Fruit fly (Drosophila melanogaster) whole organism, embryonic: ENCODE data around the gene 5-HT2B.

Experiments
- Awh ChIP-seq: fragments of 200-800 bp; sonication (Bioruptor generic); IDR thresholded peaks from 2 replicates; pipeline ENCODE4, ENCODE4 v1.3.6; 2022; ENCODE audit warnings: missing biosample characterization, missing genetic modification characterization
- CG10431 ChIP-seq: fragments of 200-800 bp; sonication (Bioruptor generic); optimal IDR thresholded peaks from 3 replicates; lab custom pipeline; 2018; ENCODE audit warnings: missing biosample characterization, mild to moderate bottlenecking, missing genetic modification characterization
- CG12155 ChIP-seq: fragments of 200-800 bp; sonication (Bioruptor generic); optimal IDR thresholded peaks from 3 replicates; lab custom pipeline; 2016; ENCODE audit warnings: missing biosample characterization, missing genetic modification characterization
- CG15073 ChIP-seq: fragments of 200-800 bp; sonication (Bioruptor generic); optimal IDR thresholded peaks from 2 replicates; lab custom pipeline; 2016; ENCODE audit warnings: missing biosample characterization, missing genetic modification characterization
- CG17829 ChIP-seq: fragments of 200-800 bp; optimal IDR thresholded peaks from 2 replicates; lab custom pipeline; 2019; ENCODE audit warnings: missing biosample characterization, mild to moderate bottlenecking, missing genetic modification characterization, moderate library complexity
- CG1792 ChIP-seq: fragments of 200-800 bp; sonication (Bioruptor generic); optimal IDR thresholded peaks from 2 replicates; lab custom pipeline; 2016; ENCODE audit warnings: missing biosample characterization, missing genetic modification characterization
- CG18764 ChIP-seq: fragments of 200-800 bp; sonication (Bioruptor generic); optimal IDR thresholded peaks from 3 replicates; lab custom pipeline; 2016; ENCODE audit warnings: missing biosample characterization, missing genetic modification characterization
- CG2889 ChIP-seq: fragments of 200-800 bp; sonication (Bioruptor generic); IDR thresholded peaks from 3 replicates; pipeline ENCODE4 v1.3.6; 2022; ENCODE audit warnings: missing biosample characterization, missing genetic modification characterization
- CG34224 ChIP-seq: fragments of 200-800 bp; sonication (Bioruptor generic); IDR thresholded peaks from 3 replicates; pipeline ENCODE4 v1.3.6; 2022; ENCODE audit warnings: missing biosample characterization, missing genetic modification characterization; ENCODE audit not compliant: partially characterized antibody
- CG34422 ChIP-seq: fragments of 200-800 bp; sonication (Bioruptor generic); IDR thresholded peaks from 3 replicates; pipeline ENCODE4 v1.3.6; 2022; ENCODE audit warnings: missing biosample characterization, missing genetic modification characterization
- CG3847 ChIP-seq: fragments of 200-800 bp; sonication (Bioruptor generic); IDR thresholded peaks from 2 replicates; pipeline ENCODE4 v1.3.6; 2022; ENCODE audit warnings: missing biosample characterization, missing genetic modification characterization
- CG7271 ChIP-seq: fragments of 200-800 bp; sonication (Bioruptor generic); optimal IDR thresholded peaks from 2 replicates; lab custom pipeline; 2018; ENCODE audit warnings: missing biosample characterization, mild to moderate bottlenecking, missing genetic modification characterization, moderate library complexity
- CG7987 ChIP-seq: fragments of 200-800 bp; sonication (Bioruptor generic); optimal IDR thresholded peaks from 2 replicates; lab custom pipeline; 2018; ENCODE audit warnings: missing biosample characterization, mild to moderate bottlenecking, missing genetic modification characterization, moderate library complexity
- CoRest ChIP-seq: fragments of 200-800 bp; sonication (Bioruptor generic); optimal IDR thresholded peaks from 3 replicates; lab custom pipeline; 2018; ENCODE audit warnings: missing biosample characterization, mild to moderate bottlenecking, missing genetic modification characterization, moderate library complexity
- CrebB ChIP-seq: fragments of 200-800 bp; sonication (Bioruptor generic); optimal IDR thresholded peaks from 3 replicates; lab custom pipeline; 2018; ENCODE audit warnings: missing biosample characterization, mild to moderate bottlenecking, missing genetic modification characterization
- Dbx ChIP-seq: fragments of 200-800 bp; sonication (Bioruptor generic); IDR thresholded peaks from 3 replicates; pipeline ENCODE4 v1.3.6; 2022; ENCODE audit warnings: missing biosample characterization, missing genetic modification characterization
- Doc3 ChIP-seq: fragments of 200-800 bp; sonication (Bioruptor generic); IDR thresholded peaks from 3 replicates; pipeline ENCODE4 v1.3.6; 2022; ENCODE audit warnings: missing biosample characterization, missing genetic modification characterization; ENCODE audit not compliant: partially characterized antibody
- E2f2 ChIP-seq: fragments of 200-800 bp; sonication (Bioruptor generic); IDR thresholded peaks from 2 replicates; pipeline ENCODE4 v1.3.6; 2022; ENCODE audit warnings: missing biosample characterization, missing genetic modification characterization
- Ets65A ChIP-seq: fragments of 200-800 bp; sonication (Bioruptor generic); peaks from one replicate; lab custom pipeline; 2016; ENCODE audit warnings: missing biosample characterization, missing genetic modification characterization
- H15 ChIP-seq: fragments of 200-800 bp; sonication (Bioruptor generic); IDR thresholded peaks from 3 replicates; pipeline ENCODE4 v1.3.6; 2022; ENCODE audit warnings: missing biosample characterization, missing genetic modification characterization
- HmgD ChIP-seq: fragments of 200-800 bp; sonication (Bioruptor generic); optimal IDR thresholded peaks from 3 replicates; lab custom pipeline; 2016; ENCODE audit warnings: missing biosample characterization, missing genetic modification characterization
- Hmr ChIP-seq: fragments of 200-800 bp; sonication (Bioruptor generic); optimal IDR thresholded peaks from 3 replicates; lab custom pipeline; 2017; ENCODE audit warnings: mild to moderate bottlenecking, missing biosample characterization, missing genetic modification reagents, missing genetic modification characterization
- Hsf ChIP-seq: fragments of 200-800 bp; sonication (Bioruptor generic); optimal IDR thresholded peaks from 3 replicates; lab custom pipeline; 2016; ENCODE audit warnings: missing biosample characterization, missing genetic modification characterization
- Med ChIP-seq: fragments of 200-800 bp; sonication (Bioruptor generic); peaks from one replicate; lab custom pipeline; 2016; ENCODE audit warnings: missing biosample characterization, missing genetic modification characterization, mild to moderate bottlenecking, inconsistent platforms, moderate library complexity
- NC2α ChIP-seq: fragments of 200-800 bp; sonication (Bioruptor generic); optimal IDR thresholded peaks from 2 replicates; lab custom pipeline; 2016; ENCODE audit warnings: missing biosample characterization, missing genetic modification characterization
- Neu2 ChIP-seq: fragments of 200-800 bp; sonication (Bioruptor generic); optimal IDR thresholded peaks from 3 replicates; lab custom pipeline; 2016; ENCODE audit warnings: missing biosample characterization, missing genetic modification characterization, borderline replicate concordance
- Opbp ChIP-seq: fragments of 200-800 bp; sonication (Bioruptor generic); IDR thresholded peaks from 3 replicates; pipeline ENCODE4 v1.3.6; 2022; ENCODE audit warnings: missing biosample characterization, missing genetic modification characterization; ENCODE audit not compliant: partially characterized antibody
- Sin3A ChIP-seq: fragments of >200 bp; optimal IDR thresholded peaks from 2 replicates; lab custom pipeline; 2018
- Sox100B ChIP-seq: fragments of 200-800 bp; sonication (Bioruptor generic); optimal IDR thresholded peaks from 3 replicates; lab custom pipeline; 2018; ENCODE audit warnings: missing biosample characterization, mild to moderate bottlenecking, missing genetic modification characterization
- Trl ChIP-seq, 3 experiments: fragments of >200 bp in 2 of 3; fragments of 200-800 bp in 1 of 3; sonication (Bioruptor generic) in 1 of 3; optimal IDR thresholded peaks; 2 replicates in 1 of 3; 3 replicates in 2 of 3; lab custom pipeline; 2016 to 2017; ENCODE audit warnings: missing biosample characterization in 1 of 3, missing genetic modification characterization in 1 of 3
- Xrp1 ChIP-seq: fragments of 200-800 bp; sonication (Bioruptor generic); IDR thresholded peaks from 2 replicates; pipeline ENCODE4 v1.3.6; 2022; ENCODE audit warnings: missing biosample characterization, missing genetic modification characterization
- YL-1 ChIP-seq: fragments of 200-800 bp; sonication (Bioruptor generic); optimal IDR thresholded peaks from 3 replicates; lab custom pipeline; 2017; ENCODE audit warnings: missing biosample characterization, mild to moderate bottlenecking, missing genetic modification characterization
- br ChIP-seq: fragments of >200 bp; optimal IDR thresholded peaks from 2 replicates; lab custom pipeline; 2017
- chinmo ChIP-seq: fragments of 200-800 bp; sonication (Bioruptor generic); IDR thresholded peaks from 4 replicates; pipeline ENCODE4 v1.3.6; 2022; ENCODE audit warnings: missing biosample characterization, missing genetic modification characterization; ENCODE audit not compliant: partially characterized antibody
- dan ChIP-seq: fragments of 200-800 bp; sonication (Bioruptor generic); IDR thresholded peaks from 2 replicates; pipeline ENCODE4 v1.3.6; 2022; ENCODE audit warnings: missing biosample characterization, missing genetic modification characterization
- esg ChIP-seq: fragments of 200-800 bp; sonication (Bioruptor generic); conservative IDR thresholded peaks from 2 replicates; pipeline ENCODE4 v1.3.6; 2022; ENCODE audit warnings: missing biosample characterization, missing genetic modification characterization
- fd3F ChIP-seq: fragments of 200-800 bp; sonication (Bioruptor generic); optimal IDR thresholded peaks from 2 replicates; lab custom pipeline; 2018; ENCODE audit warnings: missing biosample characterization, mild to moderate bottlenecking, missing genetic modification characterization, moderate library complexity
- fru ChIP-seq: fragments of >200 bp; optimal IDR thresholded peaks from 2 replicates; lab custom pipeline; 2017
- gce ChIP-seq: fragments of 200-800 bp; sonication (Bioruptor generic); IDR thresholded peaks from 3 replicates; pipeline ENCODE4 v1.3.6; 2022; ENCODE audit warnings: missing biosample characterization, missing genetic modification characterization
- jumu ChIP-seq: fragments of 200-800 bp; sonication (Bioruptor generic); optimal IDR thresholded peaks from 3 replicates; lab custom pipeline; 2016; ENCODE audit warnings: missing biosample characterization, missing genetic modification characterization
- klu ChIP-seq: fragments of 200-800 bp; sonication (Bioruptor generic); IDR thresholded peaks from 2 replicates; pipeline ENCODE4 v1.3.6; 2022; ENCODE audit warnings: missing biosample characterization, missing genetic modification characterization
- phol ChIP-seq: fragments of 200-800 bp; sonication (Bioruptor generic); optimal IDR thresholded peaks from 3 replicates; lab custom pipeline; 2018; ENCODE audit warnings: missing biosample characterization, mild to moderate bottlenecking, missing genetic modification characterization, moderate library complexity
- salm ChIP-seq: fragments of 200-800 bp; sonication (Bioruptor generic); optimal IDR thresholded peaks from 2 replicates; lab custom pipeline; 2018; ENCODE audit warnings: missing biosample characterization, mild to moderate bottlenecking, missing genetic modification characterization
- seq ChIP-seq: fragments of 200-800 bp; sonication (Bioruptor generic); IDR thresholded peaks from 2 replicates; pipeline ENCODE4 v1.3.6; 2022; ENCODE audit warnings: missing biosample characterization, missing genetic modification characterization
- slou ChIP-seq: fragments of 200-800 bp; sonication (Bioruptor generic); optimal IDR thresholded peaks from 3 replicates; lab custom pipeline; 2016; ENCODE audit warnings: missing biosample characterization, missing genetic modification characterization
- sqz ChIP-seq: fragments of 200-800 bp; sonication (Bioruptor generic); optimal IDR thresholded peaks from 3 replicates; lab custom pipeline; 2018; ENCODE audit warnings: missing biosample characterization, mild to moderate bottlenecking, missing genetic modification characterization
- stwl ChIP-seq: fragments of 200-800 bp; sonication (Bioruptor generic); optimal IDR thresholded peaks from 3 replicates; lab custom pipeline; 2018; ENCODE audit warnings: missing biosample characterization, mild to moderate bottlenecking, missing genetic modification characterization, moderate library complexity
- tgo ChIP-seq: fragments of 200-800 bp; sonication (Bioruptor generic); IDR thresholded peaks from 3 replicates; pipeline ENCODE4 v1.3.6; 2022; ENCODE audit warnings: missing biosample characterization, missing genetic modification characterization
- tx ChIP-seq: fragments of 200-800 bp; sonication (Bioruptor generic); optimal IDR thresholded peaks from 2 replicates; lab custom pipeline; 2016; ENCODE audit warnings: missing biosample characterization, missing genetic modification characterization
- yki ChIP-seq: fragments of >200 bp; optimal IDR thresholded peaks from 3 replicates; lab custom pipeline; 2018
- zen ChIP-seq: fragments of 200-800 bp; sonication (Bioruptor generic); optimal IDR thresholded peaks from 3 replicates; lab custom pipeline; 2018; ENCODE audit warnings: missing biosample characterization, mild to moderate bottlenecking, missing genetic modification characterization, moderate library complexity

Gene 5-HT2B

DNA sequence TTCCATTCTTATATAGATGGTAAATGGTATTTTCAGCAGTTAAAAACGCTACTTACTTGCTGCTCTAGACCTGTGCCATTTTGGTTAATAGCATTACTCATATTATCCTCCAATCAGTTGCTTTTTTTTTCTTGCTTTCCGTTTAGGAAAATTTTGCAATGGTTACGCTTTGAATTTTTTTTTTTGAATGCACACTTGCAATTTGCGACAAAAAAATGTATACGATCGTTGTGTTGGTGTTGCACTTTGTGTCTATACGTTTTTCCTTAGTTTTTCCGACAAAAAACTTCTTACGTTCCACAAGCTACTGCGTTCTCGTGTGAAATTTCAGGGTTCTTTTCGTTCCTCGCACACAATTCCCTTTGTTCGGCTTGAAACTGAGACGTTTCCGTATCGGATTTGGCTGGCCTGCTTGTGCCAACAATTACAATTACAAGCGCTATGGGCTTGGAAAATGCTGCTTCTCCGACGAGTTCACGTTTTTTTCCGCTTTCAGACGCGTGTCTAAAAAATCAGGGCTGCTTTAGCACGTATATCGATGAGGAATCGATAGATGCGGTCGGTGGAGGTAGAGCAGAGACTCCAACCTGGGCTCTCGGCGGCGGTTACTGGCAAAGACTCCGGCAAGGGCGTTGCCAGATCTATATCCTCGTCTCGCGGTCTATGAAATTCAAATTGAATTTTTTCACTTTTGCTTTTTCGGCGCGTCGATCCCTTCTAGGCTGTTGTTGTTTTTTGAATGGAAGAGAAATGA, 82.1 kb downstream of the 5-HT2B start (continued):
- TF ChIP-seq Dbx (GFP tag; lab: Robert Waterston, UW) (peak; percentile 80; the same call in 2 of the 3 replicates), CG12155 (GFP tag; lab: Kevin White, UChicago) (peak; percentile 81), CG10431 (GFP tag; lab: Kevin White, UChicago) (no peak), CG1792 (GFP tag; lab: Kevin White, UChicago) (no peak), Awh (no peak), CG7987 (GFP tag; lab: Kevin White, UChicago) (peak; percentile 93), CG34422 (peak; percentile 55; the same call in 1 of the 3 replicates), CrebB (tag; lab: Kevin White, UChicago) (peak; percentile 67), CG15073 (GFP tag; lab: Kevin White, UChicago) (no peak), dan (GFP tag; lab: Robert Waterston, UW) (no peak), CG18764 (GFP tag; lab: Kevin White, UChicago) (peak; percentile 16), tx (GFP tag; lab: Kevin White, UChicago) (no peak), zen (tag; lab: Kevin White, UChicago) (peak; percentile 50), Trl (optimal IDR thresholded peaks at IDR 0.05; lab: Kevin White, UChicago) (no peak), Trl (GFP tag; optimal IDR thresholded peaks at IDR 0.05; lab: Kevin White, UChicago) (peak; percentile 49), Med (GFP tag; lab: Kevin White, UChicago) (peak; percentile 98), tgo (GFP tag; lab: Robert Waterston, UW) (peak; percentile 30; the same call in 1 of the 3 replicates), CG7271 (peak; percentile 66), Hmr (peak; percentile 82), Sox100B (GFP tag; lab: Kevin White, UChicago) (no peak), phol (tag; lab: Kevin White, UChicago) (peak; percentile 70), H15 (GFP tag; lab: Robert Waterston, UW) (0 out of 3 replicates have a peak, but pooled peaks have one; percentile 6), CG17829 (tag; lab: Kevin White, UChicago) (peak; percentile 80), br (lab: Kevin White, UChicago) (no peak), CG34224 (peak; percentile 81), Opbp (GFP tag; lab: Robert Waterston, UW) (peak; percentile 94), salm (tag; lab: Kevin White, UChicago) (no peak), esg (GFP tag; lab: Robert Waterston, UW) (no peak), YL-1 (GFP tag; lab: Kevin White, UChicago) (peak; percentile 90), Xrp1 (GFP tag; lab: Robert Waterston, UW) (no peak), CG3847 (GFP tag; lab: Robert Waterston, UW) (peak; percentile 83), jumu (peak; percentile 81), klu (no peak), yki (no peak), E2f2 (peak; percentile 99), slou (peak; percentile 46), chinmo (GFP tag; lab: Robert Waterston, UW) (peak; percentile 93; the same call in 3 of the 4 replicates), stwl (peak; percentile 76), seq (no peak; the same call in 1 of the 2 replicates), fru (lab: Kevin White, UChicago) (no peak), fd3F (no peak), CoRest (peak; percentile 60), gce (GFP tag; lab: Robert Waterston, UW) (peak; percentile 49; the same call in 1 of the 3 replicates), HmgD (GFP tag; lab: Kevin White, UChicago) (peak; percentile 95), Hsf (GFP tag; lab: Kevin White, UChicago) (peak; percentile 39), Neu2 (GFP tag; lab: Kevin White, UChicago) (no peak), NC2α (GFP tag; lab: Kevin White, UChicago) (peak; percentile 4), Ets65A (GFP tag; lab: Kevin White, UChicago) (peak; percentile 84), Sin3A (lab: Kevin White, UChicago) (peak; percentile 78), CG2889 (GFP tag; lab: Robert Waterston, UW) (no peak), sqz (GFP tag; lab: Kevin White, UChicago) (peak; percentile 87), Doc3 (peak; percentile 67)
